Worm (Caenorhabditis elegans): ENCODE data around the gene W05B10.3.
A peak's percentile ranks its signal among the peaks of the same experiment; 100 is the strongest.

Gene W05B10.3

ce11 chrV:12634050-12634449, 27.5 kb downstream of the W05B10.3 start:
- TF ChIP-seq ama-1 (optimal IDR thresholded peaks at IDR 0.05), result no peak
- no peak for TF ChIP-seq F13C5.2 (tag; optimal IDR thresholded peaks at IDR 0.05)
- TF ChIP-seq B0310.2 (tag; optimal IDR thresholded peaks at IDR 0.05), result no peak
- no peak for TF ChIP-seq tra-4 (tag; optimal IDR thresholded peaks at IDR 0.05)
- TF ChIP-seq hmg-4 (GFP tag; optimal IDR thresholded peaks at IDR 0.05), result no peak
- no peak for TF ChIP-seq hmbx-1 (tag; optimal IDR thresholded peaks at IDR 0.05)

- TF ChIP-seq hmg-4 (GFP tag; optimal IDR thresholded peaks at IDR 0.05) (no peak), ama-1 (optimal IDR thresholded peaks at IDR 0.05) (no peak), hnd-1 (tag; optimal IDR thresholded peaks at IDR 0.05) (no peak), tra-4 (tag; optimal IDR thresholded peaks at IDR 0.05) (no peak), tbx-11 (GFP tag; IDR thresholded peaks at IDR 0.05) (peak; percentile 56; the same call in 1 of the 2 replicates), aly-1 (tag; optimal IDR thresholded peaks at IDR 0.05) (no peak), hmbx-1 (tag; optimal IDR thresholded peaks at IDR 0.05) (no peak), scrt-1 (GFP tag; IDR thresholded peaks at IDR 0.05) (no peak), ets-7 (tag; optimal IDR thresholded peaks at IDR 0.05) (no peak)
These were observed 28.5 kb downstream of the W05B10.3 start for ce11 chrV:12633046-12633445.

- TF ChIP-seq sea-1 (GFP tag; conservative IDR thresholded peaks at IDR 0.05) (no peak), tbx-11 (GFP tag; IDR thresholded peaks at IDR 0.05) (no peak), ceh-36 (tag; optimal IDR thresholded peaks at IDR 0.05) (no peak), ets-7 (tag; optimal IDR thresholded peaks at IDR 0.05) (no peak), tra-4 (tag; optimal IDR thresholded peaks at IDR 0.05) (no peak), aly-1 (tag; optimal IDR thresholded peaks at IDR 0.05) (no peak), pes-1 (GFP tag; IDR thresholded peaks at IDR 0.05) (no peak), F13C5.2 (tag; optimal IDR thresholded peaks at IDR 0.05) (no peak), scrt-1 (GFP tag; IDR thresholded peaks at IDR 0.05) (no peak), tbx-37 (GFP tag; conservative IDR thresholded peaks at IDR 0.05) (no peak), B0310.2 (tag; optimal IDR thresholded peaks at IDR 0.05) (no peak)
These were observed 29.5 kb downstream of the W05B10.3 start, which contains the start of gene srx-113 for ce11 chrV:12632048-12632447. srx-113 (minus strand) TSS chrV:12632148.

DNA sequence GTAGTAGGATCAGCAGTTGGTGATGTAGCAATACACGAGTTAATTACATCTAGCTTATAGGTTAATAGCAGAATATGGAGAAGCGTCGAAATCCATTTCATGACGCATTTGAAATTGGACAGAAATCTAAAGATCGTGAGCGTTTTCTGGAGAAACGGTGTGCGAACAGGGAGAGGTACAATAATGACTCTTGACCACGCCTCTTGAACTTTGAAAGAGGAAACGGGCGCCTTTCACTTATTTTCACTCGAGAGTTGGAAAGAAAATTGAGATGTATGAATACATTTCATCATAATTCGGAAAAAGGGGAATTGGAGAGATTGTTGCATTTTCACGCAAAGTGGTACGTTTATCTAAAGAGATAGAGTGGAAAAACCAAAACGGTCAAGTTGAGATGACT, 31.8 kb downstream of the W05B10.3 start, which contains the start of gene F56H9.6:
F56H9.6 (minus strand) TSS at position 101 of the 400 bp plus-strand sequence.
- no peak for TF ChIP-seq aly-1 (tag; optimal IDR thresholded peaks at IDR 0.05)
- TF ChIP-seq F13C5.2 (tag; optimal IDR thresholded peaks at IDR 0.05), result no peak
- no peak for TF ChIP-seq sea-1 (GFP tag; conservative IDR thresholded peaks at IDR 0.05)
- no peak for TF ChIP-seq ceh-13 (GFP tag; optimal IDR thresholded peaks at IDR 0.05)
- no peak for TF ChIP-seq flt-1 (GFP tag; IDR thresholded peaks at IDR 0.05)

DNA sequence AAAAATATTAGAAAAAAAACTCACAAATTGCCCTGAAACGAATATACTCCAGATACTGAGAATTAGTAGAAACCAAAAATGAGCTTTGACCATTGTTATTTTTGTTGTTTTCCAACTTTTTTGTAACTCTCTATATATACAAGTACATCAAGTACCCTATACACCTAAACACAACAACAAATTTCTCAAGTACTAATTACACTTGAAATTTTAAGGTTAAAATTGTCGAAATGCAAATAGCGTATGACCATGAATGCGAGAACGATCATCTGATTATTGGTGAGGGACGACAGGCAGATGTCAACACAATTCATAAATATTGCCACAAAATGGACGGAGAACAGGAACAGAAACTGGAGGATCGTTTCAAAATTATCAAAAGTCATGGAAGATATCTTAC, 37.1 kb downstream of the W05B10.3 start, which contains the start of gene F56H9.9:
F56H9.9 (minus strand) TSS at position 101 of the 400 bp plus-strand sequence.
- TF ChIP-seq ets-7 (tag; optimal IDR thresholded peaks at IDR 0.05), result no peak
- no peak for TF ChIP-seq ama-1 (optimal IDR thresholded peaks at IDR 0.05)
- no peak for TF ChIP-seq hmg-4 (GFP tag; optimal IDR thresholded peaks at IDR 0.05)
- no peak for TF ChIP-seq ceh-13 (GFP tag; optimal IDR thresholded peaks at IDR 0.05)
- no peak for TF ChIP-seq ceh-36 (tag; optimal IDR thresholded peaks at IDR 0.05)
- TF ChIP-seq sea-1 (GFP tag; conservative IDR thresholded peaks at IDR 0.05), result no peak

ce11 chrV:12612118-12612517, 49.4 kb downstream of the W05B10.3 start, which contains the start of gene cyc-2.2:
cyc-2.2 (minus strand) TSS chrV:12612218.
- TF ChIP-seq F13C5.2 (tag; optimal IDR thresholded peaks at IDR 0.05) (no peak), ceh-13 (GFP tag; optimal IDR thresholded peaks at IDR 0.05) (no peak), scrt-1 (GFP tag; IDR thresholded peaks at IDR 0.05) (no peak), ceh-36 (tag; optimal IDR thresholded peaks at IDR 0.05) (no peak), aly-1 (tag; optimal IDR thresholded peaks at IDR 0.05) (no peak)

Data from whole organism, early embryonic.